Fruit fly (Drosophila melanogaster): ENCODE data around the gene Gprk2.
A peak's percentile ranks its signal among the peaks of the same experiment; 100 is the strongest.

The Gprk2 gene

DNA sequence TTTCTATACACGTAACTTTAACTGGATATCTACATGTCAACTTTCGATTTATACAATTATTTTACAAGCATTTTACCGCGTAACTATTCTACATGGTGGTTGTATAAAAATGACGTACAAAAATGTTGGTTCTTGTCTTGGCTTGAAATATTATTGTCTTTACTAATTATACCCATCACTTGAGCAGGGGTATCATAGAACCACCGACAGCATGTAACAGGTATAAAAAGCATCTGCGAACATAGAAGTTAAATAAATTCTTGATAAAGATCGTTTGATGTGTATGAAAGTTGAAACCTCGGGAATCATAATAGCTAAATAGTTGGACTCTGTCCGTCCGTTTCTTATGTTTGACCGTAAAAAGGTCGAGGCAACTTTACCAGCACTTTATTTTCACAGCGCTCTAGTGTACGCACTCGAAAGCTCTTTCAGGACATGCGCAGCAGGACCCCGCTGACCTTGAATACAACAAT lies 23.8 kb upstream of the Gprk2 start (continued):
- peak; percentile 87 for TF ChIP-seq Met (GFP tag; optimal IDR thresholded peaks at IDR 0.05)
- peak; percentile 60 for TF ChIP-seq CG31627 (GFP tag; optimal IDR thresholded peaks at IDR 0.05)
- TF ChIP-seq Lpt (GFP tag; optimal IDR thresholded peaks at IDR 0.05) = no peak
- peak; percentile 85 for TF ChIP-seq eg (GFP tag; IDR thresholded peaks at IDR 0.05)
- peak; percentile 87 for TF ChIP-seq esn (GFP tag; optimal IDR thresholded peaks at IDR 0.05)
- peak; percentile 73 for TF ChIP-seq Hr39 (GFP tag; optimal IDR thresholded peaks at IDR 0.05)
- TF ChIP-seq svp (GFP tag) = peak; percentile 84
- peak; percentile 57 for TF ChIP-seq CG10631 (GFP tag; optimal IDR thresholded peaks at IDR 0.05)

dm6 chr3R:31381861-31382260 lies 23.2 kb upstream of the Gprk2 start, which contains the start of gene CG1607:
CG1607 (plus strand) TSS chr3R:31382109.
- TF ChIP-seq fd85E (GFP tag; optimal IDR thresholded peaks at IDR 0.05) (no peak), CG1621 (tag; optimal IDR thresholded peaks at IDR 0.05) (no peak), svp (GFP tag) (peak; percentile 80), CG11294 (GFP tag; IDR thresholded peaks at IDR 0.05) (no peak), OdsH (GFP tag; optimal IDR thresholded peaks at IDR 0.05) (no peak), vri (GFP tag; optimal IDR thresholded peaks at IDR 0.05) (peak; percentile 31), CG16779 (tag; optimal IDR thresholded peaks at IDR 0.05) (no peak), spab (GFP tag; optimal IDR thresholded peaks at IDR 0.05) (no peak), CG6854 (GFP tag; optimal IDR thresholded peaks at IDR 0.05) (peak; percentile 17), CG8319 (GFP tag; optimal IDR thresholded peaks at IDR 0.05) (no peak), Eip78C (GFP tag) (peak; percentile 6)

- peak; percentile 98 for TF ChIP-seq CG6163 (GFP tag; IDR thresholded peaks at IDR 0.05)
- TF ChIP-seq CG16779 (tag; optimal IDR thresholded peaks at IDR 0.05) = peak; percentile 97
- TF ChIP-seq CG7368 (GFP tag; optimal IDR thresholded peaks at IDR 0.05) = peak; percentile 96
- TF ChIP-seq CG11294 (GFP tag; IDR thresholded peaks at IDR 0.05) = peak; percentile 98
- peak; percentile 95 for TF ChIP-seq CG3032 (tag; optimal IDR thresholded peaks at IDR 0.05)
- peak; percentile 97 for TF ChIP-seq CG11902 (GFP tag; optimal IDR thresholded peaks at IDR 0.05)
- peak; percentile 97 for TF ChIP-seq CG8632 (GFP tag; optimal IDR thresholded peaks at IDR 0.05)
- TF ChIP-seq CG32006 (GFP tag; optimal IDR thresholded peaks at IDR 0.05) = peak; percentile 99
- peak; percentile 95 for TF ChIP-seq CG11762 (GFP tag; optimal IDR thresholded peaks at IDR 0.05; ENCODE audit: insufficient read depth)
- peak; percentile 86 for TF ChIP-seq dsx (GFP tag; optimal IDR thresholded peaks at IDR 0.05; ENCODE audit: poor library complexity, severe bottlenecking)
- peak; percentile 98 for TF ChIP-seq net (GFP tag; optimal IDR thresholded peaks at IDR 0.05)
- peak; percentile 99 for TF ChIP-seq Eip78C (GFP tag)
- TF ChIP-seq esn (GFP tag; optimal IDR thresholded peaks at IDR 0.05) = peak; percentile 100
- peak; percentile 89 for TF ChIP-seq fd59A (GFP tag; optimal IDR thresholded peaks at IDR 0.05)
- TF ChIP-seq cyc (GFP tag; optimal IDR thresholded peaks at IDR 0.05) = peak; percentile 99
- TF ChIP-seq CG6854 (GFP tag; optimal IDR thresholded peaks at IDR 0.05) = peak; percentile 98
- TF ChIP-seq CG10631 (GFP tag; optimal IDR thresholded peaks at IDR 0.05) = peak; percentile 99
- TF ChIP-seq ss (GFP tag; optimal IDR thresholded peaks at IDR 0.05) = peak; percentile 71 to 86
- TF ChIP-seq spab (GFP tag; optimal IDR thresholded peaks at IDR 0.05) = peak; percentile 90
- TF ChIP-seq Sox102F (GFP tag; optimal IDR thresholded peaks at IDR 0.05) = peak; percentile 99
- TF ChIP-seq CG9139 (GFP tag; optimal IDR thresholded peaks at IDR 0.05) = peak; percentile 66
- TF ChIP-seq fd85E (GFP tag; optimal IDR thresholded peaks at IDR 0.05) = peak; percentile 93
- TF ChIP-seq Met (GFP tag; optimal IDR thresholded peaks at IDR 0.05) = peak; percentile 99
- peak; percentile 98 for TF ChIP-seq Eip93F (GFP tag; optimal IDR thresholded peaks at IDR 0.05)
- peak; percentile 98 for TF ChIP-seq OdsH (GFP tag; optimal IDR thresholded peaks at IDR 0.05)
- TF ChIP-seq CG6276 (GFP tag; optimal IDR thresholded peaks at IDR 0.05) = peak; percentile 96
- peak; percentile 93 for TF ChIP-seq Blimp-1 (GFP tag; optimal IDR thresholded peaks at IDR 0.05)
- peak; percentile 99 for TF ChIP-seq CG31627 (GFP tag; optimal IDR thresholded peaks at IDR 0.05)
- peak; percentile 98 for TF ChIP-seq Sox15 (GFP tag; optimal IDR thresholded peaks at IDR 0.05)
- peak; percentile 92 for TF ChIP-seq CG10669 (GFP tag; optimal IDR thresholded peaks at IDR 0.05)
- TF ChIP-seq Ets21C (GFP tag; optimal IDR thresholded peaks at IDR 0.05) = peak; percentile 99
- TF ChIP-seq Smox (GFP tag; optimal IDR thresholded peaks at IDR 0.05) = peak; percentile 99
- peak; percentile 98 for TF ChIP-seq CG34406 (GFP tag; optimal IDR thresholded peaks at IDR 0.05)
- peak; percentile 96 for TF ChIP-seq Ets96B (tag; optimal IDR thresholded peaks at IDR 0.05)
- peak; percentile 98 for TF ChIP-seq vri (GFP tag; optimal IDR thresholded peaks at IDR 0.05)
- TF ChIP-seq Lpt (GFP tag; optimal IDR thresholded peaks at IDR 0.05) = peak; percentile 96
- peak; percentile 97 for TF ChIP-seq CG4318 (GFP tag; optimal IDR thresholded peaks at IDR 0.05)
- peak; percentile 99 for TF ChIP-seq dac (GFP tag; optimal IDR thresholded peaks at IDR 0.05)
- TF ChIP-seq topi (GFP tag; optimal IDR thresholded peaks at IDR 0.05) = peak; percentile 99
- TF ChIP-seq CG15336 (GFP tag; IDR thresholded peaks at IDR 0.05) = peak; percentile 96
Measured at dm6 chr3R:31384108-31384507, 20.9 kb upstream of the Gprk2 start.

Measured in whole organism, prepupa.